Fruit fly (Drosophila melanogaster) whole organism, prepupa: ENCODE data around the gene AlkB.

ENCODE experiments used
- Blimp-1 ChIP-seq: fragments of 200-800 bp; sonication (Bioruptor generic); optimal IDR thresholded peaks from 3 replicates; lab custom pipeline; 2017; ENCODE audit warnings: missing biosample characterization, missing genetic modification characterization, mild to moderate bottlenecking, moderate library complexity, missing genetic modification reagents
- CG11294 ChIP-seq: fragments of 200-800 bp; sonication (Bioruptor generic); IDR thresholded peaks from 2 replicates; pipeline ENCODE4 v1.3.6; 2022; ENCODE audit warnings: missing biosample characterization, missing genetic modification characterization
- CG16779 ChIP-seq: fragments of 200-800 bp; sonication (Bioruptor generic); optimal IDR thresholded peaks from 3 replicates; lab custom pipeline; 2017; ENCODE audit warnings: missing biosample characterization, mild to moderate bottlenecking, missing genetic modification characterization
- CG31627 ChIP-seq: fragments of 200-800 bp; sonication (Bioruptor generic); optimal IDR thresholded peaks from 3 replicates; lab custom pipeline; 2016; ENCODE audit warnings: missing biosample characterization, missing genetic modification characterization
- CG7368 ChIP-seq: fragments of 200-800 bp; sonication (Bioruptor generic); optimal IDR thresholded peaks from 3 replicates; lab custom pipeline; 2016; ENCODE audit warnings: missing biosample characterization, missing genetic modification characterization
- Gug ChIP-seq: fragments of 200-800 bp; sonication (Bioruptor generic); IDR thresholded peaks from 2 replicates; pipeline ENCODE4 v1.3.6; 2022; ENCODE audit warnings: missing biosample characterization, missing genetic modification characterization
- Sox102F ChIP-seq: fragments of 200-800 bp; sonication (Bioruptor generic); optimal IDR thresholded peaks from 2 replicates; lab custom pipeline; 2016; ENCODE audit warnings: missing biosample characterization, mild to moderate bottlenecking, missing genetic modification characterization
- acj6 ChIP-seq: fragments of 200-800 bp; sonication (Bioruptor generic); optimal IDR thresholded peaks from 3 replicates; lab custom pipeline; 2016; ENCODE audit warnings: missing biosample characterization, missing genetic modification characterization
- cyc ChIP-seq: fragments of 200-800 bp; sonication (Bioruptor generic); optimal IDR thresholded peaks from 3 replicates; lab custom pipeline; 2016; ENCODE audit warnings: missing biosample characterization, missing genetic modification characterization
- dac ChIP-seq: fragments of 200-800 bp; sonication (Bioruptor generic); optimal IDR thresholded peaks from 2 replicates; lab custom pipeline; 2017; ENCODE audit warnings: missing biosample characterization, mild to moderate bottlenecking, missing genetic modification characterization
- dsx ChIP-seq: fragments of 200-800 bp; optimal IDR thresholded peaks from 3 replicates; lab custom pipeline; 2019; ENCODE audit warnings: missing biosample characterization, mild to moderate bottlenecking, missing genetic modification characterization, moderate library complexity; ENCODE audit not compliant: poor library complexity, severe bottlenecking
- eg ChIP-seq: fragments of 200-800 bp; sonication (Bioruptor generic); IDR thresholded peaks from 3 replicates; pipeline ENCODE4 v1.3.6; 2022; ENCODE audit warnings: missing biosample characterization, missing genetic modification characterization

- TF ChIP-seq cyc (GFP tag; lab: Kevin White, UChicago) (no peak), Gug (no peak), dsx (GFP tag; lab: Kevin White, UChicago) (no peak), Blimp-1 (GFP tag; lab: Kevin White, UChicago) (no peak), CG31627 (no peak), Sox102F (no peak), CG11294 (GFP tag; lab: Robert Waterston, UW) (no peak), acj6 (no peak), CG16779 (tag; lab: Kevin White, UChicago) (no peak), CG7368 (GFP tag; lab: Kevin White, UChicago) (no peak), dac (no peak), eg (GFP tag; lab: Robert Waterston, UW) (no peak)
These were observed 32.5 kb upstream of the AlkB start, which contains the start of gene shi for dm6 chrX:15891606-15892345.
